Worm (Caenorhabditis elegans): Measurements from ENCODE around the gene lmd-3.

DNA sequence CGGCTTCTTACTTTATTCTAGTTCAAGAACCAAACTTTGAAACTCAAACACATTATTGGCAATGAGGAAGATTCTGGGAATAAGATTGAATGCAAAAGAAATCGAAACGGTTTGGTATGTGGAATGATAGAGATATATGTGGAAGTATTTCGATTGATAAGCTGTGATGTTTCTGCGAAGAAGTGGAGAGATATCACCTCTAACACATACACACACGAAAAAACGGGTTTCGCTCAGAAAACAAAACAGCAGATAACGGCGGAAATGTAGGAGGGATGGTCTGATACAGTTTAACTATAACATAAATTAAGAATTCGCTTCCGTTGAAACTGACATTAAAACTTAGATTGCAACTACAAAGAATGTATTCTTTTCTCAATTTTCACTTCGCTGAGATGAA lies 43.3 kb downstream of the lmd-3 start:
- TF ChIP-seq hlh-11 (tag; optimal IDR thresholded peaks at IDR 0.05) (no peak), spr-1 (tag; optimal IDR thresholded peaks at IDR 0.05) (no peak), mxl-2 (GFP tag; conservative IDR thresholded peaks at IDR 0.05) (no peak), lin-15B (tag; optimal IDR thresholded peaks at IDR 0.05) (no peak), nhr-11 (tag; optimal IDR thresholded peaks at IDR 0.05) (no peak), unc-62 (GFP tag; optimal IDR thresholded peaks at IDR 0.05 in 1 of 2) (peak in 1 of 2 experiments; percentile 45), unc-62 (tag; optimal IDR thresholded peaks at IDR 0.05) (no peak), skn-1 (tag; optimal IDR thresholded peaks at IDR 0.05) (no peak), ama-1 (optimal IDR thresholded peaks at IDR 0.05) (no peak), egl-27 (tag; optimal IDR thresholded peaks at IDR 0.05) (no peak), F26F4.8 (GFP tag; conservative IDR thresholded peaks at IDR 0.05) (no peak), dmd-8 (GFP tag; IDR thresholded peaks at IDR 0.05) (no peak), tra-1 (GFP tag; IDR thresholded peaks at IDR 0.05) (no peak), unc-130 (GFP tag; optimal IDR thresholded peaks at IDR 0.05) (no peak)
